Worm (Caenorhabditis elegans) whole organism, L4/young adult: ENCODE measurements around the gene T13H10.2.

Experiments
- W03F9.2 ChIP-seq: fragments of 150-350 bp; optimal IDR thresholded peaks from 2 replicates; lab custom pipeline; 2014; ENCODE audit warnings: missing biosample characterization, missing genetic modification characterization
- dao-5 ChIP-seq: sonication (generic microtip); optimal IDR thresholded peaks from 2 replicates; lab custom pipeline; 2016; ENCODE audit warnings: missing genotype, missing genetic modification characterization, moderate library complexity, missing compliant biosample characterization
- him-1 ChIP-seq: sonication (generic microtip); optimal IDR thresholded peaks from 2 replicates; lab custom pipeline; 2016; ENCODE audit warnings: missing genotype, missing genetic modification reagents, missing genetic modification characterization, missing compliant biosample characterization

Gene T13H10.2

ce11 chrIV:10006792-10007191 lies 42.7 kb downstream of the T13H10.2 start, which contains the start of gene C47E12.13:
TSS of gene C47E12.13 (minus strand) at chrIV:10006892.
- TF ChIP-seq him-1 (tag; lab: Kevin White, UChicago) (no peak), W03F9.2 (tag; lab: Kevin White, UChicago) (no peak), dao-5 (tag; lab: Kevin White, UChicago) (no peak)

ce11 chrIV:10007758-10008157 lies 43.7 kb downstream of the T13H10.2 start:
- TF ChIP-seq dao-5 (tag; lab: Kevin White, UChicago) (no peak), him-1 (tag; lab: Kevin White, UChicago) (no peak), W03F9.2 (tag; lab: Kevin White, UChicago) (no peak)

- TF ChIP-seq W03F9.2 (tag; lab: Kevin White, UChicago) (no peak), dao-5 (tag; lab: Kevin White, UChicago) (no peak), him-1 (tag; lab: Kevin White, UChicago) (no peak)
These were observed 45.5 kb downstream of the T13H10.2 start, which contains the start of gene magu-4 for ce11 chrIV:10009536-10009935. TSS of gene magu-4 (plus strand) at chrIV:10009753.
